Worm (Caenorhabditis elegans): ENCODE data around the gene coh-4.

DNA sequence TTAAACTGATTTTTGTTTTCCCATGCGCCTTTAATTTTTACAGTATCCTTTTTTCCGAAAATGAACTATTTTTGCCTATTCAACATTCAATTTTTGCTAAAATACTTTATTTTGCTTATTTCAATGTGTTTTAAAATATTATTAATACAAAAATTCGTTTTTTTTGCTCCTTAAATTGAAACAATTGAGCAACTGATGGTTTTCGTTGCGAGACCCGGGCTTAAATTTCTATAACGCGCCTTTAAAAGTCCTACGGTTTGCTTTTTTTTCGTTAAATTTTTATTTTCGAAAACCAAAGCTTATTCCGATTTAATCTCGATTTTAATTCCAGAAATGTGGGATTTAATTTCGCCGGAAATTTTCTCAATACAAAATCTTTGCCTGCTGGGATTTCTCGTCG lies 19.8 kb upstream of the coh-4 start, which contains the start of gene algn-5:
- no peak for TF ChIP-seq repo-1 (tag; optimal IDR thresholded peaks at IDR 0.05)
- no peak for TF ChIP-seq sdz-38 (tag; optimal IDR thresholded peaks at IDR 0.05)
- no peak for TF ChIP-seq bed-1 (GFP tag; IDR thresholded peaks at IDR 0.05)
- no peak for TF ChIP-seq ekl-4 (GFP tag; IDR thresholded peaks at IDR 0.05)
- TF ChIP-seq tlf-1 (GFP tag; optimal IDR thresholded peaks at IDR 0.05), result no peak
- TF ChIP-seq ceh-27 (GFP tag; optimal IDR thresholded peaks at IDR 0.05), result no peak
- TF ChIP-seq rcor-1 (GFP tag; IDR thresholded peaks at IDR 0.05), result no peak
- TF ChIP-seq cebp-2 (GFP tag; IDR thresholded peaks at IDR 0.05), result no peak
- no peak for TF ChIP-seq let-607 (tag; optimal IDR thresholded peaks at IDR 0.05)
- TF ChIP-seq T26A5.8 (tag; optimal IDR thresholded peaks at IDR 0.05), result no peak
- TF ChIP-seq snpc-1.3 (tag; optimal IDR thresholded peaks at IDR 0.05; ENCODE audit: insufficient read depth), result no peak
- TF ChIP-seq nfya-2 (GFP tag; IDR thresholded peaks at IDR 0.05), result no peak

All from whole organism, young adult.